Fruit fly (Drosophila melanogaster): ENCODE data around the gene CG44088.

The CG44088 gene

dm6 chr3R:4739492-4740431, 35.1 kb downstream of the CG44088 start:
- TF ChIP-seq CTCF (optimal IDR thresholded peaks at IDR 0.05) (no peak), CG8478 (optimal IDR thresholded peaks at IDR 0.05) (no peak)

dm6 chr3R:4739192-4739491, 35.7 kb downstream of the CG44088 start:
- TF ChIP-seq CTCF (optimal IDR thresholded peaks at IDR 0.05) (no peak), CG8478 (optimal IDR thresholded peaks at IDR 0.05) (no peak)

DNA sequence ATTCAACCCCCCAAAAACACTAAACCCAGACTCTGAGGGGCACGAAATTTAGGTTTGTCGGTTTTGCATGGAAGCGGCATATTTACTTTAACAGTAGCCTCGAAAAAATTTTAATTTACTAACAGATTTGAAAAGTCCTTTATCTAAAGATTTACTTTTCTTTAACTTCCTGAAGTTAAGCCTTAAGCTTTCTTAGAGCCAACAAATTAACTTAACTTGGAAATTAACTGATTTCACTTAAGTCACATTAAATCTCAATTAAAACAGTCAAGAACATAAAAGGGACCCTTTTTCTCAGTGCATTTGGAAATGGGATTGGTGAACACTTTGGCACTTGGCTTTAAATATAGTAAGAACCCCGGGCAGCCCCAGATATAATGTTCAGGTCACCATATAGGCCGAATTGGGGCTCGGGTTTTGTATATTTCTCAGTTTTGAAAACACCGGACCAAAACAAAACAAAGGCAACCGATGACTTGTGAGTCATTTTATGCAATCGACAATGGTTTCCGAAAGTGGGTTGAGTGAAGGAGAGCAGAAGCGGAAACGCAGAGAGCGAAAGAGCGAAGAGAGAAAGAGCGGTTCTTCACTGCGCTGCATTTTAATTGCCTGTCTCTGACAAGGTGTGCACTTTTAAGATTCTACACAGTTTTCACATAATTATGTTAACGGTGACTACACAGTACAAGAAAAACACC, 36.2 kb downstream of the CG44088 start:
- TF ChIP-seq CG8478 (optimal IDR thresholded peaks at IDR 0.05) (no peak), CTCF (optimal IDR thresholded peaks at IDR 0.05) (no peak)

dm6 chr3R:4731828-4732657, 42.8 kb downstream of the CG44088 start, which contains the start of gene Nep2:
Gene Nep2 (minus strand): TSS chr3R:4731878.
- TF ChIP-seq CG8478 (optimal IDR thresholded peaks at IDR 0.05) (no peak), CTCF (optimal IDR thresholded peaks at IDR 0.05) (no peak)

dm6 chr3R:4731006-4731405, 43.8 kb downstream of the CG44088 start:
- TF ChIP-seq CG8478 (optimal IDR thresholded peaks at IDR 0.05) (no peak), CTCF (optimal IDR thresholded peaks at IDR 0.05) (no peak)

- TF ChIP-seq CTCF (optimal IDR thresholded peaks at IDR 0.05) (no peak), CG8478 (optimal IDR thresholded peaks at IDR 0.05) (no peak)
These were observed 46.4 kb downstream of the CG44088 start for dm6 chr3R:4728448-4728847.

DNA sequence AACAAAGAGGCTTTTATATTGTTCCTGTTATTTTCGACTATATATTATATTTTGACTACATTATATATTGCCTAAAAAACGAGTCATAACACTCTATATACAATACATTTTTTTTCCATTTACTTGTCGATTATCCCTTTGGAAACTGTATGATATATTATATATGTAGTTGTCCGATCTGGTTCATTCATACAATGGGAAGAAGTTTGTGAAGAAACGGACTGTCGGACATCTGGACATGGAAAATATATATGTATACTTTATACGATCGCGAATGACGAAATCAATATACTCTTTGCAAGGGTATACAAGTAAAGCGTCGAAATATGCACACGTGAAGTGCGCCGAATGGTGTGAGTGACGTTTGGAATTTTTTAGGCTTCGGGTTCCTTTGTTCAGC, 48.1 kb downstream of the CG44088 start:
- TF ChIP-seq CTCF (optimal IDR thresholded peaks at IDR 0.05): no peak
- no peak for TF ChIP-seq CG8478 (optimal IDR thresholded peaks at IDR 0.05)

DNA sequence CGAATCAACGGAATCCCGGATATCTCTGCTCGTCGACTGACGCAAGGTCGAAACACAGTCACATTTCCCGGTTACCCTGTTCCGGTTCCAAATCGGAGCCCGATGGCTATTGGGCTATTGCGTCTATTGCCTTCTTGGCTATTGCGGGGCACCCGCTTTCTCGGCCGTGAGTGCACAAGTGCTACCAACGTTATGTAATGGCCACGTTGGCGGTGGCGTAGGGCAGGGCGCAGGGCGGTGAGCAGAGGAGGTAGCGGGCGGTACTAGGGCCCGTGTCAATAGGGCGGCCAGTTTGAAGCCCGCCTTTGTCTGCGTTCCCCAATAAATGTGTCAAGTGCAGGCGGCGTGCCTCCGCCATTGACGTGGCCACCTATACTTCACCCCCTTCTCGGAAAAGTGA, 48.6 kb downstream of the CG44088 start:
- TF ChIP-seq CG8478 (optimal IDR thresholded peaks at IDR 0.05) (no peak), CTCF (optimal IDR thresholded peaks at IDR 0.05) (no peak)

DNA sequence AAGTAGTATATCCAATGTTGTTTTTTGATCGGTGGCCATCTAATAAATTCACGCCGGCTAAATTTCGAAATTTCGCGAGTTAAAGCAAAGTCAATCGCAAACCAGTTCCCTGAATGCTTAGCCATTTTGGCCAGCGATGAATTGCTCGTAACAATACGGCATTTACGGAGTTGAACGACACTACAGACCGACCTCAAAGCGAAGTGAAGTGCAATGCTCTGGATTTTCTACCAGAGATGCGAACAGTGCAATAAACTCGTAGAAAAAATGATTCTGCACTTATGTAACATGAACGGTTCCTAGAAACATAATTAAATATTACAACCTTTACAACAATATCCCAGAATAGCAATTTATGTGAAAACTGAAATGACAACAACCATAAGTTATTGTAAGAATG, 49.5 kb downstream of the CG44088 start:
- TF ChIP-seq CTCF (optimal IDR thresholded peaks at IDR 0.05) (no peak), CG8478 (optimal IDR thresholded peaks at IDR 0.05) (no peak)
